ENCODE assay signal across 1 fruit fly cellular context in genomic region chr2L:20805624-20806339, dm6.
TF ChIP-seq lines count a peak whose summit lies in the region.

No protein-coding gene starts in this region.

TF ChIP-seq in whole organism, embryonic, 481 proteins besides CTCF, POLR2A, EP300 and RAD21 (continued from another document and continues in another):
- TF ChIP-seq CG13296 (GFP tag; optimal IDR thresholded peaks at IDR 0.05; lab: Kevin White, UChicago) (peak; percentile 96), Dp (GFP tag; optimal IDR thresholded peaks at IDR 0.05; lab: Kevin White, UChicago) (peak; percentile 12), Ravus (GFP tag; IDR thresholded peaks at IDR 0.05; lab: Robert Waterston, UW) (peak; percentile 93), danr (GFP tag; IDR thresholded peaks at IDR 0.05; lab: Robert Waterston, UW) (peak; percentile 90), CG6175 (GFP tag; IDR thresholded peaks at IDR 0.05; lab: Robert Waterston, UW) (peak; percentile 86), Sin3A (optimal IDR thresholded peaks at IDR 0.05; lab: Kevin White, UChicago) (no peak), Nf-YC (tag; optimal IDR thresholded peaks at IDR 0.05; lab: Kevin White, UChicago) (peak; percentile 85), HLH54F (GFP tag; optimal IDR thresholded peaks at IDR 0.05; lab: Kevin White, UChicago) (peak; percentile 83), fd3F (GFP tag; optimal IDR thresholded peaks at IDR 0.05; lab: Kevin White, UChicago) (peak; percentile 92), CG2129 (GFP tag; IDR thresholded peaks at IDR 0.05; lab: Robert Waterston, UW; ENCODE audit: partially characterized antibody) (no peak), wdn (GFP tag; IDR thresholded peaks at IDR 0.05; lab: Robert Waterston, UW) (peak; percentile 92), CG10654 (GFP tag; optimal IDR thresholded peaks at IDR 0.05; lab: Kevin White, UChicago) (peak; percentile 91), CkIIα-i1 (GFP tag; IDR thresholded peaks at IDR 0.05; lab: Robert Waterston, UW) (peak; percentile 53; the same call in 1 of the 2 replicates), CG10431 (GFP tag; optimal IDR thresholded peaks at IDR 0.05; lab: Kevin White, UChicago) (peak; percentile 77), CG13123 (GFP tag; optimal IDR thresholded peaks at IDR 0.05; lab: Kevin White, UChicago) (peak; percentile 91), CG3995 (GFP tag; optimal IDR thresholded peaks at IDR 0.05; lab: Kevin White, UChicago) (peak; percentile 64), ato (GFP tag; IDR thresholded peaks at IDR 0.05; lab: Robert Waterston, UW; ENCODE audit: partially characterized antibody) (peak; percentile 49; the same call in 1 of the 2 replicates), CG6254 (GFP tag; optimal IDR thresholded peaks at IDR 0.05; lab: Kevin White, UChicago) (peak; percentile 88), vnd (GFP tag; IDR thresholded peaks at IDR 0.05; lab: Robert Waterston, UW; ENCODE audit: partially characterized antibody) (peak; percentile 87), Eip74EF (GFP tag; optimal IDR thresholded peaks at IDR 0.05; lab: Kevin White, UChicago) (peak in 1 of 2 experiments; percentile 94), Hr3 (GFP tag; optimal IDR thresholded peaks at IDR 0.05; lab: Kevin White, UChicago) (peak; percentile 96), CG3281 (GFP tag; optimal IDR thresholded peaks at IDR 0.05; lab: Kevin White, UChicago) (peak; percentile 96), en (GFP tag; optimal IDR thresholded peaks at IDR 0.05; lab: Kevin White, UChicago) (peak; percentile 53), CG14014 (GFP tag; IDR thresholded peaks at IDR 0.05; lab: Robert Waterston, UW) (peak; percentile 96), HLH4C (GFP tag; IDR thresholded peaks at IDR 0.05; lab: Robert Waterston, UW; ENCODE audit: partially characterized antibody) (peak; percentile 96), Lpt (GFP tag; optimal IDR thresholded peaks at IDR 0.05; lab: Kevin White, UChicago) (no peak), Hr39 (optimal IDR thresholded peaks at IDR 0.05; lab: Kevin White, UChicago) (no peak), Poxn (GFP tag; IDR thresholded peaks at IDR 0.05; lab: Robert Waterston, UW) (peak; percentile 87), CG31441 (GFP tag; IDR thresholded peaks at IDR 0.05; lab: Robert Waterston, UW) (peak; percentile 97), eyg (GFP tag; optimal IDR thresholded peaks at IDR 0.05; lab: Kevin White, UChicago) (no peak), klu (GFP tag; IDR thresholded peaks at IDR 0.05; lab: Robert Waterston, UW) (peak; percentile 91), CG8924 (tag; optimal IDR thresholded peaks at IDR 0.05; lab: Kevin White, UChicago) (peak; percentile 98), HmgZ (tag; optimal IDR thresholded peaks at IDR 0.05; lab: Kevin White, UChicago) (peak; percentile 97), Adf1 (GFP tag; IDR thresholded peaks at IDR 0.05; lab: Robert Waterston, UW) (peak; percentile 84), CG7839 (tag; optimal IDR thresholded peaks at IDR 0.05; lab: Kevin White, UChicago) (peak; percentile 97), bbx (GFP tag; IDR thresholded peaks at IDR 0.05; lab: Robert Waterston, UW; ENCODE audit: partially characterized antibody) (peak; percentile 63; the same call in 1 of the 2 replicates), slp2 (GFP tag; optimal IDR thresholded peaks at IDR 0.05; lab: Kevin White, UChicago) (peak; percentile 73), ems (GFP tag; optimal IDR thresholded peaks at IDR 0.05; lab: Kevin White, UChicago) (peak; percentile 86), disco-r (GFP tag; optimal IDR thresholded peaks at IDR 0.05; lab: Kevin White, UChicago) (peak; percentile 36), chn (GFP tag; optimal IDR thresholded peaks at IDR 0.05; lab: Kevin White, UChicago) (peak; percentile 88), Fer1 (GFP tag; optimal IDR thresholded peaks at IDR 0.05; lab: Kevin White, UChicago) (peak; percentile 98), CG5245 (GFP tag; optimal IDR thresholded peaks at IDR 0.05; lab: Kevin White, UChicago) (peak; percentile 89), Atf3 (GFP tag; optimal IDR thresholded peaks at IDR 0.05; lab: Kevin White, UChicago) (peak; percentile 69), dimm (GFP tag; IDR thresholded peaks at IDR 0.05; lab: Robert Waterston, UW) (peak; percentile 86), Fer2 (tag; optimal IDR thresholded peaks at IDR 0.05; lab: Kevin White, UChicago) (peak; percentile 91), ap (GFP tag; IDR thresholded peaks at IDR 0.05; lab: Robert Waterston, UW) (peak; percentile 94), gro (GFP tag; optimal IDR thresholded peaks at IDR 0.05; lab: Kevin White, UChicago) (peak; percentile 51), CG14441 (GFP tag; IDR thresholded peaks at IDR 0.05; lab: Robert Waterston, UW) (peak; percentile 95), BEAF-32 (GFP tag; optimal IDR thresholded peaks at IDR 0.05; lab: Kevin White, UChicago) (peak; percentile 7), CG2889 (GFP tag; IDR thresholded peaks at IDR 0.05; lab: Robert Waterston, UW) (peak; percentile 94), CG42726 (GFP tag; IDR thresholded peaks at IDR 0.05; lab: Robert Waterston, UW; ENCODE audit: partially characterized antibody) (no peak), B-H1 (GFP tag; IDR thresholded peaks at IDR 0.05; lab: Robert Waterston, UW) (peak; percentile 91), ac (GFP tag; optimal IDR thresholded peaks at IDR 0.05; lab: Kevin White, UChicago) (peak; percentile 62), exex (tag; optimal IDR thresholded peaks at IDR 0.05; lab: Kevin White, UChicago) (peak; percentile 91), pho (GFP tag; optimal IDR thresholded peaks at IDR 0.05; lab: Kevin White, UChicago) (peak; percentile 86), CG13287 (GFP tag; IDR thresholded peaks at IDR 0.05; lab: Robert Waterston, UW; ENCODE audit: partially characterized antibody) (peak; percentile 78), CG12299 (tag; optimal IDR thresholded peaks at IDR 0.05; lab: Kevin White, UChicago) (peak; percentile 94), CG17568 (GFP tag; optimal IDR thresholded peaks at IDR 0.05; lab: Kevin White, UChicago) (peak; percentile 93), D (optimal IDR thresholded peaks at IDR 0.05; lab: Kevin White, UChicago) (no peak), D (GFP tag; optimal IDR thresholded peaks at IDR 0.05; lab: Kevin White, UChicago) (peak; percentile 90), Awh (GFP tag; IDR thresholded peaks at IDR 0.05; lab: Robert Waterston, UW) (peak; percentile 93), Rfx (GFP tag; IDR thresholded peaks at IDR 0.05; lab: Robert Waterston, UW) (peak; percentile 97), CG12769 (tag; optimal IDR thresholded peaks at IDR 0.05; lab: Kevin White, UChicago) (peak; percentile 97), Lim3 (GFP tag; IDR thresholded peaks at IDR 0.05; lab: Robert Waterston, UW) (peak; percentile 89), CG7556 (GFP tag; optimal IDR thresholded peaks at IDR 0.05; lab: Kevin White, UChicago) (peak; percentile 97), Sox100B (GFP tag; optimal IDR thresholded peaks at IDR 0.05; lab: Kevin White, UChicago) (peak; percentile 92), CG10209 (GFP tag; optimal IDR thresholded peaks at IDR 0.05; lab: Kevin White, UChicago) (peak; percentile 96), tll (GFP tag; optimal IDR thresholded peaks at IDR 0.05; lab: Kevin White, UChicago) (no peak), CG4404 (GFP tag; IDR thresholded peaks at IDR 0.05; lab: Robert Waterston, UW) (peak; percentile 89), MBD-R2 (GFP tag; IDR thresholded peaks at IDR 0.05; lab: Robert Waterston, UW) (peak; percentile 85), cwo (GFP tag; optimal IDR thresholded peaks at IDR 0.05; lab: Kevin White, UChicago) (peak; percentile 95), CG9797 (GFP tag; optimal IDR thresholded peaks at IDR 0.05; lab: Kevin White, UChicago) (peak; percentile 35), Hsf (GFP tag; optimal IDR thresholded peaks at IDR 0.05; lab: Kevin White, UChicago) (peak; percentile 94), h (optimal IDR thresholded peaks at IDR 0.05; lab: Kevin White, UChicago) (no peak), CG32772 (GFP tag; IDR thresholded peaks at IDR 0.05; lab: Robert Waterston, UW) (peak; percentile 94), CG8089 (GFP tag; optimal IDR thresholded peaks at IDR 0.05; lab: Kevin White, UChicago) (peak; percentile 61), E2f2 (GFP tag; IDR thresholded peaks at IDR 0.05; lab: Robert Waterston, UW) (peak; percentile 81), CG8388 (GFP tag; optimal IDR thresholded peaks at IDR 0.05; lab: Kevin White, UChicago) (peak; percentile 95), sr (GFP tag; IDR thresholded peaks at IDR 0.05; lab: Robert Waterston, UW) (peak; percentile 71; the same call in 2 of the 3 replicates), Lhr (GFP tag; optimal IDR thresholded peaks at IDR 0.05; lab: Kevin White, UChicago) (peak; percentile 79), kah (GFP tag; optimal IDR thresholded peaks at IDR 0.05; lab: Kevin White, UChicago) (peak; percentile 89), Bteb2 (GFP tag; optimal IDR thresholded peaks at IDR 0.05; lab: Kevin White, UChicago) (peak; percentile 90), CG1024 (GFP tag; IDR thresholded peaks at IDR 0.05; lab: Robert Waterston, UW) (peak; percentile 69), Dfd (GFP tag; optimal IDR thresholded peaks at IDR 0.05; lab: Kevin White, UChicago) (no peak), maf-S (GFP tag; optimal IDR thresholded peaks at IDR 0.05; lab: Kevin White, UChicago) (peak; percentile 76), CG12071 (GFP tag; optimal IDR thresholded peaks at IDR 0.05; lab: Kevin White, UChicago) (peak; percentile 92), crp (GFP tag; optimal IDR thresholded peaks at IDR 0.05; lab: Kevin White, UChicago) (peak in 1 of 2 experiments; percentile 55), CG10147 (GFP tag; optimal IDR thresholded peaks at IDR 0.05; lab: Kevin White, UChicago) (peak; percentile 92), gsb-n (tag; optimal IDR thresholded peaks at IDR 0.05; lab: Kevin White, UChicago) (peak; percentile 94), HLHmδ (GFP tag; optimal IDR thresholded peaks at IDR 0.05; lab: Kevin White, UChicago) (no peak), CG1792 (GFP tag; optimal IDR thresholded peaks at IDR 0.05; lab: Kevin White, UChicago) (no peak), p53 (GFP tag; optimal IDR thresholded peaks at IDR 0.05; lab: Kevin White, UChicago) (peak; percentile 18), CG7357 (GFP tag; IDR thresholded peaks at IDR 0.05; lab: Robert Waterston, UW) (peak; percentile 90), CG16813 (GFP tag; IDR thresholded peaks at IDR 0.05; lab: Robert Waterston, UW; ENCODE audit: partially characterized antibody) (peak; percentile 84), CG6654 (GFP tag; optimal IDR thresholded peaks at IDR 0.05; lab: Kevin White, UChicago) (peak; percentile 84), CG3726 (GFP tag; IDR thresholded peaks at IDR 0.05; lab: Robert Waterston, UW) (peak; percentile 93), CG7745 (tag; optimal IDR thresholded peaks at IDR 0.05; lab: Kevin White, UChicago) (peak; percentile 28), Myb (GFP tag; optimal IDR thresholded peaks at IDR 0.05; lab: Kevin White, UChicago) (peak; percentile 39), CG10267 (tag; optimal IDR thresholded peaks at IDR 0.05; lab: Kevin White, UChicago) (peak; percentile 90), chif (GFP tag; optimal IDR thresholded peaks at IDR 0.05; lab: Kevin White, UChicago) (peak; percentile 83 to 84), dati (GFP tag; IDR thresholded peaks at IDR 0.05; lab: Robert Waterston, UW) (peak; percentile 71), CG10979 (tag; optimal IDR thresholded peaks at IDR 0.05; lab: Kevin White, UChicago) (peak; percentile 94), BtbVII (GFP tag; optimal IDR thresholded peaks at IDR 0.05; lab: Kevin White, UChicago) (peak; percentile 94), Ssrp (tag; optimal IDR thresholded peaks at IDR 0.05; lab: Kevin White, UChicago) (peak; percentile 93), CG8765 (GFP tag; IDR thresholded peaks at IDR 0.05; lab: Robert Waterston, UW) (peak; percentile 75), nau (GFP tag; optimal IDR thresholded peaks at IDR 0.05; lab: Kevin White, UChicago) (peak; percentile 92), CG17186 (GFP tag; optimal IDR thresholded peaks at IDR 0.05; lab: Kevin White, UChicago) (peak; percentile 54), NFAT (GFP tag; IDR thresholded peaks at IDR 0.05; lab: Robert Waterston, UW) (peak; percentile 90), jigr1 (GFP tag; IDR thresholded peaks at IDR 0.05; lab: Robert Waterston, UW) (peak; percentile 90), zen (tag; optimal IDR thresholded peaks at IDR 0.05; lab: Kevin White, UChicago) (peak; percentile 86), CG17612 (GFP tag; IDR thresholded peaks at IDR 0.05; lab: Robert Waterston, UW) (peak; percentile 86), ftz-f1 (GFP tag; optimal IDR thresholded peaks at IDR 0.05; lab: Kevin White, UChicago) (peak; percentile 65), Hand (GFP tag; optimal IDR thresholded peaks at IDR 0.05; lab: Kevin White, UChicago) (peak; percentile 94), CG5953 (GFP tag; IDR thresholded peaks at IDR 0.05; lab: Robert Waterston, UW) (peak; percentile 91), Aef1 (GFP tag; IDR thresholded peaks at IDR 0.05; lab: Robert Waterston, UW) (peak; percentile 93), CG17802 (tag; optimal IDR thresholded peaks at IDR 0.05; lab: Kevin White, UChicago) (peak; percentile 75), wor (GFP tag; IDR thresholded peaks at IDR 0.05; lab: Robert Waterston, UW) (peak; percentile 92), kni (GFP tag; optimal IDR thresholded peaks at IDR 0.05; lab: Kevin White, UChicago) (peak; percentile 5), D19A (tag; optimal IDR thresholded peaks at IDR 0.05; lab: Kevin White, UChicago) (peak; percentile 92), H15 (GFP tag; IDR thresholded peaks at IDR 0.05; lab: Robert Waterston, UW) (peak; percentile 92), ATbp (GFP tag; optimal IDR thresholded peaks at IDR 0.05; lab: Kevin White, UChicago) (peak; percentile 93), CG15011 (GFP tag; optimal IDR thresholded peaks at IDR 0.05; lab: Kevin White, UChicago) (peak; percentile 94), jing (GFP tag; optimal IDR thresholded peaks at IDR 0.05; lab: Kevin White, UChicago) (peak; percentile 90), Pdp1 (GFP tag; optimal IDR thresholded peaks at IDR 0.05; lab: Kevin White, UChicago) (peak; percentile 64 to 83), sim (GFP tag; IDR thresholded peaks at IDR 0.05; lab: Robert Waterston, UW) (peak; percentile 81), lmd (GFP tag; IDR thresholded peaks at IDR 0.05; lab: Robert Waterston, UW) (peak; percentile 96), da (GFP tag; optimal IDR thresholded peaks at IDR 0.05; lab: Kevin White, UChicago) (peak; percentile 21), knrl (GFP tag; IDR thresholded peaks at IDR 0.05; lab: Robert Waterston, UW; ENCODE audit: partially characterized antibody) (peak; percentile 44; the same call in 2 of the 3 replicates), corto (GFP tag; optimal IDR thresholded peaks at IDR 0.05; lab: Kevin White, UChicago) (peak; percentile 11), trem (tag; optimal IDR thresholded peaks at IDR 0.05; lab: Kevin White, UChicago) (peak; percentile 86), sob (GFP tag; IDR thresholded peaks at IDR 0.05; lab: Robert Waterston, UW) (peak; percentile 95)
